Fruit fly (Drosophila melanogaster) whole organism, embryonic: ENCODE data around the gene CG6178.
A peak's percentile ranks its signal among the peaks of the same experiment; 100 is the strongest.

ENCODE experiments used
- BEAF-32 ChIP-seq: fragments of 200-800 bp; sonication (Bioruptor generic); optimal IDR thresholded peaks from 3 replicates; lab custom pipeline; 2017; ENCODE audit warnings: missing biosample characterization, missing genetic modification characterization, mild to moderate bottlenecking, moderate library complexity, missing genetic modification reagents
- Bgb ChIP-seq: fragments of 200-800 bp; sonication (Bioruptor generic); IDR thresholded peaks from 2 replicates; pipeline ENCODE4 v1.3.6; 2022; ENCODE audit warnings: missing biosample characterization, missing genetic modification characterization; ENCODE audit not compliant: partially characterized antibody
- BtbVII ChIP-seq: fragments of 200-800 bp; sonication (Bioruptor generic); optimal IDR thresholded peaks from 3 replicates; lab custom pipeline; 2017; ENCODE audit warnings: missing biosample characterization, mild to moderate bottlenecking, missing genetic modification characterization
- CG10267 ChIP-seq: fragments of 200-800 bp; sonication (Bioruptor generic); optimal IDR thresholded peaks from 2 replicates; lab custom pipeline; 2018; ENCODE audit warnings: missing biosample characterization, mild to moderate bottlenecking, missing genetic modification characterization, moderate library complexity
- CG11398 ChIP-seq: fragments of 200-800 bp; sonication (Bioruptor generic); optimal IDR thresholded peaks from 2 replicates; lab custom pipeline; 2016; ENCODE audit warnings: missing biosample characterization, missing genetic modification characterization
- CG12659 ChIP-seq: fragments of 200-800 bp; sonication (Bioruptor generic); optimal IDR thresholded peaks from 3 replicates; lab custom pipeline; 2017; ENCODE audit warnings: mild to moderate bottlenecking, missing biosample characterization, missing genetic modification reagents, missing genetic modification characterization
- CG13624 ChIP-seq: fragments of 200-800 bp; sonication (Bioruptor generic); optimal IDR thresholded peaks from 2 replicates; lab custom pipeline; 2016; ENCODE audit warnings: missing biosample characterization, missing genetic modification characterization
- CG14710 ChIP-seq: fragments of 200-800 bp; sonication (Bioruptor generic); optimal IDR thresholded peaks from 3 replicates; lab custom pipeline; 2019; ENCODE audit warnings: missing biosample characterization, mild to moderate bottlenecking, missing genetic modification characterization, moderate library complexity
- CG15073 ChIP-seq: fragments of 200-800 bp; sonication (Bioruptor generic); optimal IDR thresholded peaks from 2 replicates; lab custom pipeline; 2016; ENCODE audit warnings: missing biosample characterization, missing genetic modification characterization
- CG15514 ChIP-seq: fragments of 200-800 bp; sonication (Bioruptor generic); optimal IDR thresholded peaks from 3 replicates; lab custom pipeline; 2017; ENCODE audit warnings: missing biosample characterization, missing genetic modification characterization, mild to moderate bottlenecking, moderate library complexity, missing genetic modification reagents
- CG15601 ChIP-seq: fragments of 200-800 bp; sonication (Bioruptor generic); optimal IDR thresholded peaks from 3 replicates; lab custom pipeline; 2019; ENCODE audit warnings: missing biosample characterization, mild to moderate bottlenecking, missing genetic modification characterization, moderate library complexity
- CG17359 ChIP-seq: fragments of 200-800 bp; sonication (Bioruptor generic); optimal IDR thresholded peaks from 3 replicates; lab custom pipeline; 2018; ENCODE audit warnings: missing biosample characterization, mild to moderate bottlenecking, missing genetic modification characterization, moderate library complexity
- CG18599 ChIP-seq: fragments of 200-800 bp; sonication (Bioruptor generic); optimal IDR thresholded peaks from 3 replicates; lab custom pipeline; 2017; ENCODE audit warnings: missing biosample characterization, missing genetic modification characterization, mild to moderate bottlenecking, moderate library complexity, missing genetic modification reagents
- CG18619 ChIP-seq: fragments of 200-800 bp; sonication (Bioruptor generic); optimal IDR thresholded peaks from 3 replicates; lab custom pipeline; 2017; ENCODE audit warnings: missing biosample characterization, mild to moderate bottlenecking, missing genetic modification characterization
- CG3847 ChIP-seq: fragments of 200-800 bp; sonication (Bioruptor generic); IDR thresholded peaks from 2 replicates; pipeline ENCODE4 v1.3.6; 2022; ENCODE audit warnings: missing biosample characterization, missing genetic modification characterization
- CG3995 ChIP-seq: fragments of 200-800 bp; sonication (Bioruptor generic); optimal IDR thresholded peaks from 3 replicates; lab custom pipeline; 2016; ENCODE audit warnings: missing biosample characterization, missing genetic modification characterization
- CG4360 ChIP-seq: fragments of 200-800 bp; sonication (Bioruptor generic); IDR thresholded peaks from 2 replicates; pipeline ENCODE4 v1.3.6; 2022; ENCODE audit warnings: missing biosample characterization, missing genetic modification characterization
- CG4404 ChIP-seq: fragments of 200-800 bp; sonication (Bioruptor generic); IDR thresholded peaks from 2 replicates; pipeline ENCODE4 v1.3.6; 2022; ENCODE audit warnings: missing biosample characterization, missing genetic modification characterization
- CG6689 ChIP-seq: fragments of 200-800 bp; sonication (Bioruptor generic); IDR thresholded peaks from 2 replicates; pipeline ENCODE4 v1.3.6; 2022; ENCODE audit warnings: missing biosample characterization, missing genetic modification characterization
- CG8388 ChIP-seq: fragments of 200-800 bp; sonication (Bioruptor generic); optimal IDR thresholded peaks from 2 replicates; lab custom pipeline; 2019; ENCODE audit warnings: missing biosample characterization, mild to moderate bottlenecking, missing genetic modification characterization, moderate library complexity
- CG9437 ChIP-seq: fragments of 200-800 bp; sonication (Bioruptor generic); optimal IDR thresholded peaks from 2 replicates; lab custom pipeline; 2018; ENCODE audit warnings: missing biosample characterization, mild to moderate bottlenecking, missing genetic modification characterization
- CG9797 ChIP-seq: fragments of 200-800 bp; sonication (Bioruptor generic); optimal IDR thresholded peaks from 3 replicates; lab custom pipeline; 2018; ENCODE audit warnings: missing biosample characterization, mild to moderate bottlenecking, missing genetic modification characterization
- Gug ChIP-seq: fragments of 200-800 bp; sonication (Bioruptor generic); IDR thresholded peaks from 4 replicates; pipeline ENCODE4 v1.3.6; 2022; ENCODE audit warnings: missing biosample characterization, missing genetic modification characterization
- HHEX ChIP-seq: fragments of 200-800 bp; sonication (Bioruptor generic); optimal IDR thresholded peaks from 3 replicates; lab custom pipeline; 2017; ENCODE audit warnings: missing biosample characterization, mild to moderate bottlenecking, missing genetic modification characterization, missing genetic modification reagents
- HmgD ChIP-seq: fragments of 200-800 bp; sonication (Bioruptor generic); optimal IDR thresholded peaks from 3 replicates; lab custom pipeline; 2016; ENCODE audit warnings: missing biosample characterization, missing genetic modification characterization
- Hr78 ChIP-seq, 2 experiments: fragments of 200-800 bp in 1 of 2; fragments of >200 bp in 1 of 2; sonication (Bioruptor generic) in 1 of 2; optimal IDR thresholded peaks; 2 replicates each; lab custom pipeline; 2017 to 2019; ENCODE audit warnings: missing biosample characterization in 2 of 2, missing genetic modification characterization in 2 of 2, mild to moderate bottlenecking in 1 of 2, moderate library complexity in 1 of 2
- MESR4 ChIP-seq: fragments of 200-800 bp; sonication (Bioruptor generic); optimal IDR thresholded peaks from 2 replicates; lab custom pipeline; 2018; ENCODE audit warnings: missing biosample characterization, mild to moderate bottlenecking, missing genetic modification characterization, moderate library complexity
- Mrtf ChIP-seq: fragments of 200-800 bp; sonication (Bioruptor generic); IDR thresholded peaks from 3 replicates; pipeline ENCODE4 v1.3.6; 2022; ENCODE audit warnings: missing biosample characterization, missing genetic modification characterization
- Scr ChIP-seq: fragments of 200-800 bp; sonication (Bioruptor generic); IDR thresholded peaks from 2 replicates; pipeline ENCODE4 v1.3.6; 2022; ENCODE audit warnings: missing biosample characterization, missing genetic modification characterization; ENCODE audit not compliant: partially characterized antibody
- Sin3A ChIP-seq: fragments of >200 bp; optimal IDR thresholded peaks from 2 replicates; lab custom pipeline; 2018
- Sry-β ChIP-seq: fragments of 200-800 bp; sonication (Bioruptor generic); optimal IDR thresholded peaks from 2 replicates; lab custom pipeline; 2018; ENCODE audit warnings: missing biosample characterization, mild to moderate bottlenecking, missing genetic modification characterization, moderate library complexity
- Stat92E ChIP-seq, 3 experiments: fragments of >200 bp in 2 of 3; fragments of 200-800 bp in 1 of 3; sonication (Bioruptor generic) in 1 of 3; optimal IDR thresholded peaks; 2 replicates each; lab custom pipeline; 2017 to 2019; ENCODE audit warnings: missing biosample characterization in 3 of 3, missing genetic modification characterization in 3 of 3, mild to moderate bottlenecking in 1 of 3, moderate library complexity in 1 of 3
- Vsx1 ChIP-seq: fragments of 200-800 bp; sonication (Bioruptor generic); optimal IDR thresholded peaks from 2 replicates; lab custom pipeline; 2017; ENCODE audit warnings: missing biosample characterization, mild to moderate bottlenecking, missing genetic modification characterization, missing genetic modification reagents
- croc ChIP-seq: fragments of 200-800 bp; sonication (Bioruptor generic); conservative IDR thresholded peaks from 3 replicates; pipeline ENCODE4 v1.3.6; 2022; ENCODE audit warnings: missing biosample characterization, missing genetic modification characterization
- crol ChIP-seq: fragments of 200-800 bp; sonication (Bioruptor generic); IDR thresholded peaks from 2 replicates; pipeline ENCODE4 v1.3.6; 2022; ENCODE audit warnings: missing biosample characterization, missing genetic modification characterization
- dimm ChIP-seq: fragments of 200-800 bp; sonication (Bioruptor generic); IDR thresholded peaks from 2 replicates; pipeline ENCODE4 v1.3.6; 2022; ENCODE audit warnings: missing biosample characterization, missing genetic modification characterization
- hkb ChIP-seq, 2 experiments: fragments of 200-800 bp in 1 of 2; fragments of >200 bp in 1 of 2; sonication (Bioruptor generic) in 1 of 2; IDR thresholded peaks in 1 of 2; optimal IDR thresholded peaks in 1 of 2; 2 replicates each; pipeline versions ENCODE4 v1.3.6 to Lab custom; 2017 to 2022; ENCODE audit warnings: missing biosample characterization in 1 of 2, missing genetic modification characterization in 1 of 2
- lov ChIP-seq, 2 experiments: fragments of 200-800 bp in 1 of 2; fragments of >200 bp in 1 of 2; sonication (Bioruptor generic) in 1 of 2; IDR thresholded peaks in 1 of 2; optimal IDR thresholded peaks in 1 of 2; 2 replicates in 1 of 2; 3 replicates in 1 of 2; pipeline versions ENCODE4 v1.3.6 to Lab custom; 2017 to 2022; ENCODE audit warnings: missing biosample characterization in 1 of 2, missing genetic modification characterization in 1 of 2
- nau ChIP-seq: fragments of 200-800 bp; sonication (Bioruptor generic); optimal IDR thresholded peaks from 3 replicates; lab custom pipeline; 2017; ENCODE audit warnings: missing biosample characterization, mild to moderate bottlenecking, missing genetic modification characterization, missing genetic modification reagents
- oc ChIP-seq: fragments of 200-800 bp; sonication (Bioruptor generic); optimal IDR thresholded peaks from 2 replicates; lab custom pipeline; 2018; ENCODE audit warnings: missing biosample characterization, mild to moderate bottlenecking, missing genetic modification characterization, moderate library complexity
- otp ChIP-seq: fragments of 200-800 bp; sonication (Bioruptor generic); IDR thresholded peaks from 3 replicates; pipeline ENCODE4, ENCODE4 v1.3.6; 2022; ENCODE audit warnings: missing biosample characterization, missing genetic modification characterization
- prd ChIP-seq, 3 experiments: fragments of >200 bp in 2 of 3; fragments of 200-800 bp in 1 of 3; sonication (Bioruptor generic) in 1 of 3; optimal IDR thresholded peaks in 2 of 3; IDR thresholded peaks in 1 of 3; 2 replicates in 2 of 3; 3 replicates in 1 of 3; pipeline versions ENCODE4 v1.3.6 to Lab custom; 2017 to 2022; ENCODE audit warnings: missing biosample characterization in 1 of 3, missing genetic modification characterization in 1 of 3
- pzg ChIP-seq: fragments of 200-800 bp; sonication (Bioruptor generic); optimal IDR thresholded peaks from 3 replicates; lab custom pipeline; 2018; ENCODE audit warnings: missing biosample characterization, mild to moderate bottlenecking, missing genetic modification characterization, moderate library complexity
- seq ChIP-seq: fragments of 200-800 bp; sonication (Bioruptor generic); IDR thresholded peaks from 2 replicates; pipeline ENCODE4 v1.3.6; 2022; ENCODE audit warnings: missing biosample characterization, missing genetic modification characterization
- sug ChIP-seq: fragments of 200-800 bp; optimal IDR thresholded peaks from 2 replicates; lab custom pipeline; 2019; ENCODE audit warnings: missing biosample characterization, mild to moderate bottlenecking, missing genetic modification characterization, moderate library complexity
- tna ChIP-seq: fragments of 200-800 bp; sonication (Bioruptor generic); IDR thresholded peaks from 2 replicates; pipeline ENCODE4 v1.3.6; 2022; ENCODE audit warnings: missing biosample characterization, missing genetic modification characterization; ENCODE audit not compliant: partially characterized antibody
- twi ChIP-seq: fragments of 200-800 bp; optimal IDR thresholded peaks from 2 replicates; lab custom pipeline; 2019; ENCODE audit warnings: missing biosample characterization, mild to moderate bottlenecking, missing genetic modification characterization, moderate library complexity
- zfh1 ChIP-seq: fragments of 200-800 bp; sonication (Bioruptor generic); IDR thresholded peaks from 3 replicates; pipeline ENCODE4 v1.3.6; 2022; ENCODE audit warnings: missing biosample characterization, missing genetic modification characterization

CG6178 gene

DNA sequence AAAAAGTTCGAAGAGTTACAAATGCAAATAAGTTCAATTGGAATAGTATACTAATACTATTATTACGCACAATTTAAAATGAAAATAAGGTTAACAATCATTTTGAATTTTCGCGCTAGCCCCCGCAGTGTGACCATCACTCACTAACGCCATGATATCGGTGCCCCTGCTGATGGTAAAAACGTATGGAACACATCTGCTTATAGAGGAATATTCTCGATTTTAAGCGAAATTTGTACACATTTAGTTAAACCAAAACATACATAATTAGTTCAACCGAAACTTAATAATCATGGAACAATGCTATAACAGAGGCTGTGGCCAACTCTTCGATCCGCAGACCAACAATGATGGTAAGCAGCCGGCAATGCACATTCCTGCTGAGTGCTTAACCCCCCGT, 34.0 kb downstream of the CG6178 start, which contains the start of gene mora (continued):
- TF ChIP-seq Scr (GFP tag; lab: Robert Waterston, UW) (0 out of 2 replicates have a peak, but pooled peaks have one; percentile 28), Gug (GFP tag; lab: Robert Waterston, UW) (no peak), nau (GFP tag; lab: Kevin White, UChicago) (no peak), Bgb (GFP tag; lab: Robert Waterston, UW) (no peak), CG15601 (tag; lab: Kevin White, UChicago) (no peak), CG10267 (peak; percentile 22), CG6689 (GFP tag; lab: Robert Waterston, UW) (no peak), CG15073 (GFP tag; lab: Kevin White, UChicago) (no peak), CG13624 (GFP tag; lab: Kevin White, UChicago) (no peak), Sin3A (lab: Kevin White, UChicago) (peak; percentile 40), BtbVII (GFP tag; lab: Kevin White, UChicago) (no peak), twi (tag; lab: Kevin White, UChicago) (peak; percentile 80), CG3995 (GFP tag; lab: Kevin White, UChicago) (peak; percentile 38), zfh1 (GFP tag; lab: Robert Waterston, UW) (no peak), Mrtf (GFP tag; lab: Robert Waterston, UW) (no peak), CG9797 (GFP tag; lab: Kevin White, UChicago) (peak; percentile 86), tna (no peak), sug (tag; lab: Kevin White, UChicago) (no peak), CG15514 (GFP tag; lab: Kevin White, UChicago) (peak; percentile 6), dimm (GFP tag; lab: Robert Waterston, UW) (no peak), BEAF-32 (peak; percentile 47), CG8388 (no peak), pzg (GFP tag; lab: Kevin White, UChicago) (peak; percentile 65), crol (GFP tag; lab: Robert Waterston, UW) (0 out of 2 replicates have a peak, but pooled peaks have one; percentile 32), CG14710 (tag; lab: Kevin White, UChicago) (peak; percentile 40), CG3847 (GFP tag; lab: Robert Waterston, UW) (no peak), Hr78 (GFP tag; optimal IDR thresholded peaks at IDR 0.05; lab: Kevin White, UChicago) (no peak), prd (optimal IDR thresholded peaks at IDR 0.05; lab: Kevin White, UChicago) (no peak), prd (GFP tag; IDR thresholded peaks at IDR 0.05; lab: Robert Waterston, UW) (no peak), CG12659 (no peak), hkb (optimal IDR thresholded peaks at IDR 0.05; lab: Kevin White, UChicago) (no peak), hkb (GFP tag; IDR thresholded peaks at IDR 0.05; lab: Robert Waterston, UW) (no peak), CG4404 (GFP tag; lab: Robert Waterston, UW) (no peak), CG9437 (GFP tag; lab: Kevin White, UChicago) (peak; percentile 22), MESR4 (GFP tag; lab: Kevin White, UChicago) (peak; percentile 78), seq (GFP tag; lab: Robert Waterston, UW) (no peak), Vsx1 (GFP tag; lab: Kevin White, UChicago) (no peak), HmgD (no peak), CG17359 (tag; lab: Kevin White, UChicago) (no peak), CG11398 (GFP tag; lab: Kevin White, UChicago) (no peak), croc (GFP tag; lab: Robert Waterston, UW) (no peak), CG4360 (GFP tag; lab: Robert Waterston, UW) (no peak), Stat92E (GFP tag; optimal IDR thresholded peaks at IDR 0.05; lab: Kevin White, UChicago) (no peak), CG18599 (GFP tag; lab: Kevin White, UChicago) (no peak), otp (no peak), Sry-β (GFP tag; lab: Kevin White, UChicago) (no peak), oc (tag; lab: Kevin White, UChicago) (no peak), HHEX (GFP tag; lab: Kevin White, UChicago) (no peak), CG18619 (no peak), lov (optimal IDR thresholded peaks at IDR 0.05; lab: Kevin White, UChicago) (no peak), lov (GFP tag; IDR thresholded peaks at IDR 0.05; lab: Robert Waterston, UW) (no peak)
